Worm (Caenorhabditis elegans) whole organism, L1 larva: ENCODE measurements around the gene fbxa-158.
A peak's percentile ranks its signal among the peaks of the same experiment; 100 is the strongest.

Experiments
- C34B4.2 ChIP-seq: sonication (generic microtip); optimal IDR thresholded peaks from 2 replicates; lab custom pipeline; 2017; ENCODE audit warnings: mild to moderate bottlenecking, missing genetic modification characterization, missing compliant biosample characterization
- F16B12.6 ChIP-seq: fragments of 150-350 bp; optimal IDR thresholded peaks from 2 replicates; lab custom pipeline; 2014; ENCODE audit warnings: missing biosample characterization, missing genetic modification characterization
- blmp-1 ChIP-seq: fragments of 150-350 bp; optimal IDR thresholded peaks from 2 replicates; lab custom pipeline; 2014; ENCODE audit warnings: missing biosample characterization, missing genetic modification characterization
- ceh-8 ChIP-seq: fragments of 200-800 bp; sonication (Bioruptor generic); optimal IDR thresholded peaks from 2 replicates; lab custom pipeline; 2018; ENCODE audit warnings: mild to moderate bottlenecking, missing genetic modification characterization, moderate library complexity, missing compliant biosample characterization
- ceh-90 ChIP-seq: sonication (generic microtip); optimal IDR thresholded peaks from 2 replicates; lab custom pipeline; 2016; ENCODE audit warnings: missing genetic modification characterization, missing compliant biosample characterization
- ces-1 ChIP-seq: fragments of 150-350 bp; optimal IDR thresholded peaks from 2 replicates; lab custom pipeline; 2014; ENCODE audit warnings: missing biosample characterization, missing genetic modification reagents, missing genetic modification characterization
- dpl-1 ChIP-seq, 3 experiments: fragments of 150-350 bp in 2 of 3; sonication (generic microtip) in 1 of 3; optimal IDR thresholded peaks; 2 replicates each; lab custom pipeline; 2014 to 2017; ENCODE audit warnings: missing biosample characterization in 3 of 3, missing genetic modification characterization in 3 of 3, missing genetic modification reagents in 3 of 3
- dsc-1 ChIP-seq: sonication (generic microtip); optimal IDR thresholded peaks from 2 replicates; lab custom pipeline; 2016; ENCODE audit warnings: mild to moderate bottlenecking, missing genetic modification characterization, missing compliant biosample characterization
- elt-2 ChIP-seq: sonication (generic microtip); optimal IDR thresholded peaks from 2 replicates; lab custom pipeline; 2016; ENCODE audit warnings: missing genetic modification characterization, mild to moderate bottlenecking, inconsistent platforms, missing compliant biosample characterization, missing genetic modification reagents
- grh-1 ChIP-seq: fragments of 200-800 bp; sonication (Bioruptor generic); IDR thresholded peaks from 2 replicates; pipeline ENCODE4 v1.3.6; 2022; ENCODE audit warnings: missing genetic modification reagents, missing genetic modification characterization, missing compliant biosample characterization
- hlh-4 ChIP-seq: sonication (generic microtip); optimal IDR thresholded peaks from 2 replicates; lab custom pipeline; 2016; ENCODE audit warnings: mild to moderate bottlenecking, missing genetic modification characterization, missing compliant biosample characterization
- lin-13 ChIP-seq: fragments of 150-350 bp; optimal IDR thresholded peaks from 2 replicates; lab custom pipeline; 2014; ENCODE audit warnings: missing biosample characterization, missing genetic modification reagents, missing genetic modification characterization
- lin-15B ChIP-seq: fragments of 150-350 bp; sonication (generic microtip); optimal IDR thresholded peaks from 3 replicates; lab custom pipeline; 2014; ENCODE audit warnings: missing biosample characterization, missing genetic modification characterization
- mdl-1 ChIP-seq, 2 experiments: fragments of 150-350 bp; optimal IDR thresholded peaks; 2 replicates each; lab custom pipeline; 2014 to 2017; ENCODE audit warnings: missing biosample characterization in 2 of 2, missing genetic modification characterization in 2 of 2, inconsistent platforms in 1 of 2
- nhr-12 ChIP-seq: sonication (generic microtip); optimal IDR thresholded peaks from 2 replicates; lab custom pipeline; 2017; ENCODE audit warnings: missing biosample characterization, missing genetic modification characterization
- nhr-47 ChIP-seq: sonication (generic microtip); optimal IDR thresholded peaks from 2 replicates; lab custom pipeline; 2016; ENCODE audit warnings: mild to moderate bottlenecking, missing genetic modification characterization, moderate library complexity, missing compliant biosample characterization
- nhr-71 ChIP-seq: sonication (generic microtip); optimal IDR thresholded peaks from 2 replicates; lab custom pipeline; 2016; ENCODE audit warnings: mild to moderate bottlenecking, missing genetic modification characterization, moderate library complexity, missing compliant biosample characterization
- nhr-85 ChIP-seq: sonication (generic microtip); peaks from one replicate; lab custom pipeline; 2016; ENCODE audit warnings: missing genetic modification characterization, inconsistent platforms, missing compliant biosample characterization
- pqm-1 ChIP-seq: sonication (generic microtip); optimal IDR thresholded peaks from 3 replicates; lab custom pipeline; 2017; ENCODE audit warnings: missing biosample characterization, missing genetic modification characterization
- snpc-4 ChIP-seq: fragments of 150-350 bp; optimal IDR thresholded peaks from 2 replicates; lab custom pipeline; 2014; ENCODE audit warnings: missing biosample characterization, missing genetic modification characterization
- snu-23 ChIP-seq: sonication (generic microtip); optimal IDR thresholded peaks from 2 replicates; lab custom pipeline; 2016; ENCODE audit warnings: missing genetic modification characterization, missing compliant biosample characterization
- sup-37 ChIP-seq: fragments of 200-800 bp; sonication (Bioruptor generic); optimal IDR thresholded peaks from 2 replicates; lab custom pipeline; 2018; ENCODE audit warnings: mild to moderate bottlenecking, missing genetic modification characterization, missing compliant biosample characterization
- swsn-7 ChIP-seq: sonication (generic microtip); optimal IDR thresholded peaks from 2 replicates; lab custom pipeline; 2016; ENCODE audit warnings: missing genetic modification characterization, missing compliant biosample characterization
- tlp-1 ChIP-seq: fragments of 150-350 bp; optimal IDR thresholded peaks from 2 replicates; lab custom pipeline; 2014; ENCODE audit warnings: missing biosample characterization, missing genetic modification characterization
- unc-130 ChIP-seq: fragments of 150-350 bp; optimal IDR thresholded peaks from 2 replicates; lab custom pipeline; 2017; ENCODE audit warnings: missing biosample characterization, missing genetic modification characterization, inconsistent platforms
- unc-30 ChIP-seq: sonication (generic microtip); optimal IDR thresholded peaks from 2 replicates; lab custom pipeline; 2017; ENCODE audit warnings: missing biosample characterization, missing genetic modification characterization
- unc-86 ChIP-seq: sonication (generic microtip); optimal IDR thresholded peaks from 2 replicates; lab custom pipeline; 2016; ENCODE audit warnings: missing genetic modification characterization, missing compliant biosample characterization
- xbp-1 ChIP-seq: sonication (generic microtip); optimal IDR thresholded peaks from 2 replicates; lab custom pipeline; 2016; ENCODE audit warnings: missing genetic modification characterization, missing compliant biosample characterization
- zag-1 ChIP-seq: fragments of 150-350 bp; optimal IDR thresholded peaks from 2 replicates; lab custom pipeline; 2014; ENCODE audit warnings: missing biosample characterization, missing genetic modification characterization

fbxa-158 gene

ce11 chrII:1597101-1598088, 23.7 kb downstream of the fbxa-158 start, which contains the start of gene bath-46:
Gene bath-46, plus strand, starts transcription at chrII:1597906.
- peak; percentile 67 for TF ChIP-seq elt-2 (tag; lab: Kevin White, UChicago)
- TF ChIP-seq blmp-1 (tag; lab: Kevin White, UChicago): no peak
- TF ChIP-seq unc-30: no peak
- no peak for TF ChIP-seq C34B4.2
- no peak for TF ChIP-seq hlh-4 (tag; lab: Kevin White, UChicago)
- TF ChIP-seq snpc-4 (tag; lab: Kevin White, UChicago): no peak
- TF ChIP-seq lin-13 (GFP tag; lab: Kevin White, UChicago): no peak

ce11 chrII:1595137-1595536, 25.9 kb downstream of the fbxa-158 start, which contains the start of gene clec-20:
Gene clec-20, minus strand, starts transcription at chrII:1595237.
- no peak for TF ChIP-seq mdl-1 (tag; optimal IDR thresholded peaks at IDR 0.05; lab: Kevin White, UChicago)

ce11 chrII:1589845-1590244, 31.2 kb downstream of the fbxa-158 start, which contains the start of gene T07H3.7:
Gene T07H3.7, minus strand, starts transcription at chrII:1589945.
- TF ChIP-seq swsn-7 (tag; lab: Kevin White, UChicago) (no peak), snu-23 (GFP tag; lab: Kevin White, UChicago) (no peak), dpl-1 (GFP tag; optimal IDR thresholded peaks at IDR 0.05; lab: Kevin White, UChicago) (no peak), nhr-71 (tag; lab: Kevin White, UChicago) (no peak), snpc-4 (tag; lab: Kevin White, UChicago) (no peak), tlp-1 (tag; lab: Kevin White, UChicago) (no peak), unc-86 (no peak), grh-1 (GFP tag; lab: Robert Waterston, UW) (no peak), nhr-47 (no peak), dsc-1 (tag; lab: Kevin White, UChicago) (no peak), sup-37 (no peak), zag-1 (no peak), ces-1 (GFP tag; lab: Kevin White, UChicago) (no peak), unc-130 (no peak)

- no peak for TF ChIP-seq xbp-1 (tag; lab: Kevin White, UChicago)
- TF ChIP-seq, all 84 proteins: peak for 0
Observed at ce11 chrII:1586305-1586704, 34.8 kb downstream of the fbxa-158 start, which contains the start of gene T07H3.8. Gene T07H3.8, plus strand, starts transcription at chrII:1586605.

- no peak for TF ChIP-seq lin-15B (tag; lab: Kevin White, UChicago)
- TF ChIP-seq nhr-85 (tag; lab: Kevin White, UChicago): no peak
- TF ChIP-seq pqm-1 (tag; lab: Kevin White, UChicago): no peak
- TF ChIP-seq nhr-12: no peak
- TF ChIP-seq ceh-8 (GFP tag; lab: Kevin White, UChicago): no peak
- no peak for TF ChIP-seq grh-1 (GFP tag; lab: Robert Waterston, UW)
- no peak for TF ChIP-seq ceh-90 (tag; lab: Kevin White, UChicago)
- no peak for TF ChIP-seq F16B12.6 (tag; lab: Kevin White, UChicago)
- TF ChIP-seq, all 84 proteins: peak for 0
Observed at ce11 chrII:1584140-1584539, 36.9 kb downstream of the fbxa-158 start, which contains the start of gene clec-21. Gene clec-21, minus strand, starts transcription at chrII:1584240.

ce11 chrII:1579886-1580285, 41.2 kb downstream of the fbxa-158 start, which contains the start of gene math-38:
Gene math-38, minus strand, starts transcription at chrII:1579986.
- TF ChIP-seq ceh-90 (tag; lab: Kevin White, UChicago): no peak
- TF ChIP-seq elt-2 (tag; lab: Kevin White, UChicago): peak; percentile 22
